Worm (Caenorhabditis elegans) whole organism, L1 larva: ENCODE data around the gene C33D9.10.

Source experiments
- ceh-82 ChIP-seq, 3 experiments: fragments of 150-350 bp in 1 of 3; sonication (generic microtip) in 2 of 3; optimal IDR thresholded peaks; 2 replicates each; lab custom pipeline; 2014 to 2017; ENCODE audit warnings: missing biosample characterization in 3 of 3, missing genetic modification characterization in 3 of 3
- ces-1 ChIP-seq: fragments of 150-350 bp; optimal IDR thresholded peaks from 2 replicates; lab custom pipeline; 2014; ENCODE audit warnings: missing biosample characterization, missing genetic modification reagents, missing genetic modification characterization
- elt-3 ChIP-seq, 6 experiments: fragments of 150-350 bp in 1 of 6; sonication (generic microtip); optimal IDR thresholded peaks; 2 replicates each; lab custom pipeline; 2017 to 2018; ENCODE audit warnings: missing biosample characterization in 6 of 6, missing genetic modification characterization in 6 of 6, inconsistent platforms in 1 of 6
- nhr-77 ChIP-seq: fragments of 150-350 bp; optimal IDR thresholded peaks from 2 replicates; lab custom pipeline; 2014; ENCODE audit warnings: missing biosample characterization, missing genetic modification characterization
- rnt-1 ChIP-seq: sonication (generic microtip); optimal IDR thresholded peaks from 2 replicates; lab custom pipeline; 2016; ENCODE audit warnings: mild to moderate bottlenecking, missing genetic modification characterization, moderate library complexity, missing compliant biosample characterization
- skn-1 ChIP-seq: fragments of 150-350 bp; optimal IDR thresholded peaks from 2 replicates; lab custom pipeline; 2014; ENCODE audit warnings: missing biosample characterization, missing genetic modification characterization
- unc-62 ChIP-seq: fragments of 150-350 bp; optimal IDR thresholded peaks from 2 replicates; lab custom pipeline; 2014; ENCODE audit warnings: missing biosample characterization, missing genetic modification reagents, missing genetic modification characterization

DNA sequence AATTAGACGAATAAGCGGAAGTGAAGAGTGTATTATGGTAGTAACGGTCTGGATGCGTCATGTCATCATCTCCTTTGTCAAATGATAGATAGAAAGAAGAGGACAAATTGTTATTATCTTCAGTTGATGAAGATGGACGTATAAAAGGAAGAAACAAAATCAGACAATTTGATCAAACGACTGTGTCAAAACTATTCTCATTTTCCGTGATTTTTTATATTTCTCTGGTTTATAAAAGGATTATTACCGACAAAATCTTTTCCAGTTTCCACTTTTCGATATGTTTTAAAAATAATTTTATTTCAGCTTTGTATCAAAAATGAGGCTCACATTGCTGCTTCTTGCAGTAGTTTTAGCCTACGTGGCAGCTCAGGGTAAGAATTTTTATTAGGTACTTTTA is 28.1 kb upstream of the C33D9.10 start, which contains the start of gene grsp-2:
- TF ChIP-seq elt-3 (tag; optimal IDR thresholded peaks at IDR 0.05; lab: Kevin White, UChicago) (peak in 1 of 6 experiments; percentile 1), rnt-1 (tag; lab: Kevin White, UChicago) (no peak), skn-1 (tag; lab: Kevin White, UChicago) (no peak), ces-1 (no peak), ceh-82 (tag; optimal IDR thresholded peaks at IDR 0.05; lab: Kevin White, UChicago) (no peak), nhr-77 (no peak), unc-62 (GFP tag; lab: Kevin White, UChicago) (no peak)
